Fruit fly (Drosophila melanogaster) whole organism, prepupa: ENCODE results near the gene Mcm7.

Source experiments
- CG11762 ChIP-seq: fragments of 200-800 bp; sonication (Bioruptor generic); optimal IDR thresholded peaks from 3 replicates; lab custom pipeline; 2016; ENCODE audit warnings: missing biosample characterization, missing genetic modification characterization; ENCODE audit not compliant: insufficient read depth
- CG11902 ChIP-seq: fragments of 200-800 bp; sonication (Bioruptor generic); optimal IDR thresholded peaks from 3 replicates; lab custom pipeline; 2016; ENCODE audit warnings: missing biosample characterization, missing genetic modification characterization
- CG16779 ChIP-seq: fragments of 200-800 bp; sonication (Bioruptor generic); optimal IDR thresholded peaks from 3 replicates; lab custom pipeline; 2017; ENCODE audit warnings: missing biosample characterization, mild to moderate bottlenecking, missing genetic modification characterization
- CG32006 ChIP-seq: fragments of 200-800 bp; sonication (Bioruptor generic); optimal IDR thresholded peaks from 3 replicates; lab custom pipeline; 2017; ENCODE audit warnings: missing biosample characterization, mild to moderate bottlenecking, missing genetic modification characterization
- Gug ChIP-seq: fragments of 200-800 bp; sonication (Bioruptor generic); IDR thresholded peaks from 2 replicates; pipeline ENCODE4 v1.3.6; 2022; ENCODE audit warnings: missing biosample characterization, missing genetic modification characterization
- Smox ChIP-seq: fragments of 200-800 bp; sonication (Bioruptor generic); optimal IDR thresholded peaks from 3 replicates; lab custom pipeline; 2016; ENCODE audit warnings: missing biosample characterization, missing genetic modification characterization
- acj6 ChIP-seq: fragments of 200-800 bp; sonication (Bioruptor generic); optimal IDR thresholded peaks from 3 replicates; lab custom pipeline; 2016; ENCODE audit warnings: missing biosample characterization, missing genetic modification characterization
- fd59A ChIP-seq: fragments of 200-800 bp; sonication (Bioruptor generic); optimal IDR thresholded peaks from 2 replicates; lab custom pipeline; 2017; ENCODE audit warnings: missing biosample characterization, mild to moderate bottlenecking, missing genetic modification characterization, missing genetic modification reagents
- fkh ChIP-seq: fragments of 200-800 bp; sonication (Bioruptor generic); optimal IDR thresholded peaks from 3 replicates; lab custom pipeline; 2017; ENCODE audit warnings: missing biosample characterization, mild to moderate bottlenecking, missing genetic modification characterization, moderate library complexity

DNA sequence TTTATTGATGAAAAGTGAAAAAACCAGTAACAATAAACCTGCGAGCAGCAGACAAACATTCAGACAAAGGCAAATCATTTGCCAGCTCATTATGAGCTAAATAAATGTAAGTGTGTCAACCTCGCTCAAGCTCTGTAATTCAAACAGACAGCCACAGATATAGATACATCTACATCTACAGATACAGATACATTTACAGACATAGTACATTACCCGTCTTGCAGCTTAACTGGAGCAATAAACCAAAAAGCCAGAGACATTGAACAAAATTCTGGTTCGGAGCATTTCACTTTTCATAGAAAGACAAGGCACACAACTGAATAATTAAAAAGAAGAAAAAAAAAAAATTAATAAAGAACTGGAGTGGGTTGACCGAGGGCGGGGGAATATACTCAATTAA lies 28.3 kb downstream of the Mcm7 start:
- TF ChIP-seq Gug (GFP tag; lab: Robert Waterston, UW) (no peak), CG32006 (GFP tag; lab: Kevin White, UChicago) (no peak), acj6 (no peak), CG16779 (no peak), CG11902 (GFP tag; lab: Kevin White, UChicago) (no peak), Smox (GFP tag; lab: Kevin White, UChicago) (no peak), fd59A (GFP tag; lab: Kevin White, UChicago) (no peak), fkh (GFP tag; lab: Kevin White, UChicago) (no peak), CG11762 (no peak)
